Fruit fly (Drosophila melanogaster): ENCODE results near the gene Dys.

Gene Dys

DNA sequence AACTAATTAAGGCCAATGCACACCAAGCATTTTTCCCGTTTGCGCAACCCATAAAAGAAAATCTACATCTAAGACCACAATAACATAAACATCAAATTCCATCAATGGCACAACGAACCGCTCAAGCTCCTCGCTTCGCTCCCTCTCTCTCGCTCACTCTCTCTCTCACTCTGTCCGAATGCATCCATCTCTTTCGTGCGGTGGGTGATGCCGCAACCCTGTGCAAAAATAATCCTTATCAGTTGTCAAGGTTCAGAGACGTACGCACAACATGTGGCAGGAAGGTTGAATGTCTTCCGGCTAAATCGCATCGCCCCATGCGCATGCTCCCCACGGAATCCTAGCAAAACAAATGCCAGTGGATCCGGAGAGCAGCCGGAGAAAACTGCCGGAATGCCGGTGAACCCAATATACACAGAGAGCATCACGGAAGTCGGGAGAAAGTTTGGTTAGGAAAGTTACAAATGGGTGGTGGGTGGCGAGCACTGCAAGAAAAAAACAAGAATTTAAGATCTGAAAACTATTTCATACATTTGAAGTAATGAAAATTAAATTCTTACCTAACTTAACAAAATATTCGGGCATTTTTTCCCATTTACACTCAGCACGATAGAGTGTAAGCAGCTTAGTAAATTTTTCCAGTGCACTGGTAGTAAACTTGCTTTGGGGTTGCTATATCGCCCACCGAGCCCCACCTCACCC lies 37.9 kb downstream of the Dys start (continued):
- TF ChIP-seq org-1 (GFP tag; optimal IDR thresholded peaks at IDR 0.05) (peak; percentile 95), CG14050 (GFP tag; IDR thresholded peaks at IDR 0.05) (peak; percentile 92), CG31365 (tag; optimal IDR thresholded peaks at IDR 0.05) (peak; percentile 89), dmrt99B (tag; optimal IDR thresholded peaks at IDR 0.05) (peak; percentile 95), seq (GFP tag; IDR thresholded peaks at IDR 0.05) (peak; percentile 97), tin (GFP tag; optimal IDR thresholded peaks at IDR 0.05) (peak; percentile 92), z (GFP tag; IDR thresholded peaks at IDR 0.05) (peak; percentile 60; the same call in 1 of the 3 replicates), sens (GFP tag) (peak; percentile 97), NC2α (GFP tag; optimal IDR thresholded peaks at IDR 0.05) (peak; percentile 53), Fer1 (GFP tag; optimal IDR thresholded peaks at IDR 0.05) (peak; percentile 98), CG10267 (tag; optimal IDR thresholded peaks at IDR 0.05) (peak; percentile 81), CG6272 (GFP tag; IDR thresholded peaks at IDR 0.05) (peak; percentile 92), her (GFP tag; optimal IDR thresholded peaks at IDR 0.05) (peak; percentile 85), MTF-1 (GFP tag; optimal IDR thresholded peaks at IDR 0.05; ENCODE audit: borderline replicate concordance) (peak; percentile 79), NfI (GFP tag; optimal IDR thresholded peaks at IDR 0.05) (peak; percentile 95), ERR (GFP tag; optimal IDR thresholded peaks at IDR 0.05) (peak; percentile 89), CG7928 (GFP tag; optimal IDR thresholded peaks at IDR 0.05) (peak; percentile 61), sob (GFP tag; IDR thresholded peaks at IDR 0.05) (peak; percentile 96), abd-A (tag; optimal IDR thresholded peaks at IDR 0.05) (peak; percentile 69), Dp (GFP tag; optimal IDR thresholded peaks at IDR 0.05) (peak; percentile 3), Hmx (GFP tag; optimal IDR thresholded peaks at IDR 0.05) (no peak), CG3163 (GFP tag; optimal IDR thresholded peaks at IDR 0.05) (peak; percentile 65), mirr (GFP tag; optimal IDR thresholded peaks at IDR 0.05) (peak; percentile 84), CG10979 (tag; optimal IDR thresholded peaks at IDR 0.05) (peak; percentile 88), tio (GFP tag; optimal IDR thresholded peaks at IDR 0.05) (peak; percentile 83), so (GFP tag; IDR thresholded peaks at IDR 0.05) (peak; percentile 94), CG4404 (GFP tag; IDR thresholded peaks at IDR 0.05) (peak; percentile 82), br (optimal IDR thresholded peaks at IDR 0.05) (no peak), CG32532 (GFP tag; IDR thresholded peaks at IDR 0.05) (peak; percentile 97), jing (GFP tag; optimal IDR thresholded peaks at IDR 0.05) (peak; percentile 84), CG5953 (GFP tag; IDR thresholded peaks at IDR 0.05) (peak; percentile 89), cad (GFP tag; optimal IDR thresholded peaks at IDR 0.05) (no peak), CG3726 (GFP tag; IDR thresholded peaks at IDR 0.05) (peak; percentile 79), Atf-2 (GFP tag; optimal IDR thresholded peaks at IDR 0.05) (peak; percentile 71), Awh (GFP tag; IDR thresholded peaks at IDR 0.05) (peak; percentile 92), tgo (GFP tag; IDR thresholded peaks at IDR 0.05) (peak; percentile 95), CG14667 (GFP tag; IDR thresholded peaks at IDR 0.05) (peak; percentile 88), ase (GFP tag; IDR thresholded peaks at IDR 0.05) (peak; percentile 93), CG8290 (GFP tag; optimal IDR thresholded peaks at IDR 0.05) (peak; percentile 63), CG8290 (tag; optimal IDR thresholded peaks at IDR 0.05) (peak in 1 of 2 experiments; percentile 97), CG4617 (GFP tag; optimal IDR thresholded peaks at IDR 0.05; ENCODE audit: borderline replicate concordance) (peak; percentile 78), otp (GFP tag; IDR thresholded peaks at IDR 0.05) (peak; percentile 94), Ptx1 (GFP tag; IDR thresholded peaks at IDR 0.05) (peak; percentile 92), peb (GFP tag; IDR thresholded peaks at IDR 0.05) (peak; percentile 89), Atf6 (GFP tag; IDR thresholded peaks at IDR 0.05) (peak; percentile 95), bigmax (GFP tag; optimal IDR thresholded peaks at IDR 0.05) (peak; percentile 67), CG13775 (GFP tag; optimal IDR thresholded peaks at IDR 0.05) (peak; percentile 86), CG12236 (GFP tag; optimal IDR thresholded peaks at IDR 0.05) (peak; percentile 55), H2.0 (GFP tag; IDR thresholded peaks at IDR 0.05) (peak; percentile 95), bab2 (GFP tag; optimal IDR thresholded peaks at IDR 0.05) (peak; percentile 84), CG12744 (GFP tag; optimal IDR thresholded peaks at IDR 0.05) (peak; percentile 67), CG34422 (GFP tag; IDR thresholded peaks at IDR 0.05) (peak; percentile 93)
